Worm (Caenorhabditis elegans): ENCODE results near the gene C49C8.6.

DNA sequence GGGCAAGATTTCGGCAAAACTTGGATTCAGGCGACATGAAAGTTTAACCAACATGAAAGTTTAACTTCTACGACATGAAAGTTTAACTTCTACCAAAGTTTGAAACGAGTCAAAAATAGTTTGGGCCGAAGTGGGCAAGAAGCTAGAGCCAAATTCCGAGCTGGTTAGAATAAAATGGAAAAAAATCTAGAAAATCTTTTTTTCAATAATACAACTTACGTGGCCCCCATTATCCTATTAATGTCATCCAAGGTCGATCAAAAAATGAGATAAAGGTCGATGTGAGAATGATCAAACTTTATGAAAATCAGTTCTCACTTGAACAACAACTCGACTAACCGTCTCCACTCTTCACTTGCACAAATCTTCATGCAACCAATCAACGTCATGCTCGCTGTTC is 19.3 kb upstream of the C49C8.6 start, which contains the start of gene F08B4.8:
- TF ChIP-seq skn-1 (tag; optimal IDR thresholded peaks at IDR 0.05) (no peak), dmd-4 (tag; optimal IDR thresholded peaks at IDR 0.05) (no peak), zag-1 (tag; optimal IDR thresholded peaks at IDR 0.05) (no peak), ztf-11 (tag; optimal IDR thresholded peaks at IDR 0.05) (no peak), lin-13 (GFP tag; optimal IDR thresholded peaks at IDR 0.05) (no peak), snpc-4 (tag; optimal IDR thresholded peaks at IDR 0.05) (no peak), fos-1 (tag; optimal IDR thresholded peaks at IDR 0.05) (no peak), nhr-6 (tag; optimal IDR thresholded peaks at IDR 0.05) (no peak), ama-1 (optimal IDR thresholded peaks at IDR 0.05) (no peak), sma-3 (GFP tag; optimal IDR thresholded peaks at IDR 0.05) (no peak)
